Fruit fly (Drosophila melanogaster) whole organism, embryonic: Measurements from ENCODE around the gene Rack1.

Experiments used
- C15 ChIP-seq: fragments of 200-800 bp; sonication (Bioruptor generic); IDR thresholded peaks from 3 replicates; pipeline ENCODE4 v1.3.6; 2022; ENCODE audit warnings: missing biosample characterization, missing genetic modification characterization
- CG11456 ChIP-seq: fragments of 200-800 bp; sonication (Bioruptor generic); IDR thresholded peaks from 3 replicates; pipeline ENCODE4 v1.3.6; 2022; ENCODE audit warnings: missing biosample characterization, missing genetic modification characterization
- CG11504 ChIP-seq: fragments of 200-800 bp; sonication (Bioruptor generic); optimal IDR thresholded peaks from 3 replicates; lab custom pipeline; 2019; ENCODE audit warnings: missing biosample characterization, mild to moderate bottlenecking, missing genetic modification characterization, moderate library complexity
- CG11695 ChIP-seq: fragments of 200-800 bp; sonication (Bioruptor generic); IDR thresholded peaks from 3 replicates; pipeline ENCODE4 v1.3.6; 2022; ENCODE audit warnings: missing biosample characterization, missing genetic modification characterization
- CG11696 ChIP-seq: fragments of 200-800 bp; sonication (Bioruptor generic); IDR thresholded peaks from 2 replicates; pipeline ENCODE4 v1.3.6; 2022; ENCODE audit warnings: missing biosample characterization, missing genetic modification characterization
- CG14014 ChIP-seq: fragments of 200-800 bp; sonication (Bioruptor generic); IDR thresholded peaks from 2 replicates; pipeline ENCODE4 v1.3.6; 2022; ENCODE audit warnings: missing biosample characterization, missing genetic modification characterization
- CG15269 ChIP-seq: fragments of 200-800 bp; sonication (Bioruptor generic); optimal IDR thresholded peaks from 2 replicates; lab custom pipeline; 2018; ENCODE audit warnings: missing biosample characterization, mild to moderate bottlenecking, missing genetic modification characterization, moderate library complexity
- CG1529 ChIP-seq: fragments of 200-800 bp; sonication (Bioruptor generic); optimal IDR thresholded peaks from 3 replicates; lab custom pipeline; 2018; ENCODE audit warnings: missing biosample characterization, missing genetic modification characterization
- CG16863 ChIP-seq: fragments of 200-800 bp; sonication (Bioruptor generic); optimal IDR thresholded peaks from 3 replicates; lab custom pipeline; 2016; ENCODE audit warnings: missing biosample characterization, missing genetic modification characterization
- CG18599 ChIP-seq: fragments of 200-800 bp; sonication (Bioruptor generic); optimal IDR thresholded peaks from 3 replicates; lab custom pipeline; 2017; ENCODE audit warnings: missing biosample characterization, missing genetic modification characterization, mild to moderate bottlenecking, moderate library complexity, missing genetic modification reagents
- CG9817 ChIP-seq: fragments of 200-800 bp; sonication (Bioruptor generic); optimal IDR thresholded peaks from 2 replicates; lab custom pipeline; 2018; ENCODE audit warnings: missing biosample characterization, mild to moderate bottlenecking, missing genetic modification characterization, moderate library complexity
- CkIIα-i1 ChIP-seq: fragments of 200-800 bp; sonication (Bioruptor generic); IDR thresholded peaks from 2 replicates; pipeline ENCODE4 v1.3.6; 2022; ENCODE audit warnings: missing biosample characterization, missing genetic modification characterization
- CoRest ChIP-seq: fragments of 200-800 bp; sonication (Bioruptor generic); optimal IDR thresholded peaks from 3 replicates; lab custom pipeline; 2018; ENCODE audit warnings: missing biosample characterization, mild to moderate bottlenecking, missing genetic modification characterization, moderate library complexity
- Doc2 ChIP-seq: fragments of 200-800 bp; sonication (Bioruptor generic); IDR thresholded peaks from 2 replicates; pipeline ENCODE4 v1.3.6; 2022; ENCODE audit warnings: missing biosample characterization, missing genetic modification characterization
- E2f1 ChIP-seq: fragments of 200-800 bp; sonication (Bioruptor generic); IDR thresholded peaks from 2 replicates; pipeline ENCODE4 v1.3.6; 2022; ENCODE audit warnings: missing biosample characterization, missing genetic modification characterization
- Ets97D ChIP-seq: fragments of 200-800 bp; sonication (Bioruptor generic); optimal IDR thresholded peaks from 3 replicates; lab custom pipeline; 2016; ENCODE audit warnings: missing biosample characterization, missing genetic modification characterization
- Fer1 ChIP-seq: fragments of 200-800 bp; sonication (Bioruptor generic); optimal IDR thresholded peaks from 2 replicates; lab custom pipeline; 2017; ENCODE audit warnings: missing biosample characterization, mild to moderate bottlenecking, missing genetic modification characterization
- Fer3 ChIP-seq: fragments of 200-800 bp; sonication (Bioruptor generic); optimal IDR thresholded peaks from 2 replicates; lab custom pipeline; 2018; ENCODE audit warnings: missing biosample characterization, mild to moderate bottlenecking, missing genetic modification characterization, moderate library complexity
- Hmx ChIP-seq: fragments of 200-800 bp; sonication (Bioruptor generic); optimal IDR thresholded peaks from 2 replicates; lab custom pipeline; 2016; ENCODE audit warnings: missing biosample characterization, missing genetic modification characterization
- Meics ChIP-seq: fragments of 200-800 bp; sonication (Bioruptor generic); optimal IDR thresholded peaks from 2 replicates; lab custom pipeline; 2017; ENCODE audit warnings: missing biosample characterization, mild to moderate bottlenecking, missing genetic modification characterization
- Mrtf ChIP-seq: fragments of 200-800 bp; sonication (Bioruptor generic); IDR thresholded peaks from 3 replicates; pipeline ENCODE4 v1.3.6; 2022; ENCODE audit warnings: missing biosample characterization, missing genetic modification characterization
- Pdp1 ChIP-seq, 2 experiments: fragments of 200-800 bp; sonication (Bioruptor generic); optimal IDR thresholded peaks; 3 replicates each; lab custom pipeline; 2016; ENCODE audit warnings: missing biosample characterization in 2 of 2, missing genetic modification characterization in 2 of 2, mild to moderate bottlenecking in 1 of 2, moderate library complexity in 1 of 2
- Rfx ChIP-seq: fragments of 200-800 bp; sonication (Bioruptor generic); IDR thresholded peaks from 2 replicates; pipeline ENCODE4 v1.3.6; 2022; ENCODE audit warnings: missing biosample characterization, missing genetic modification characterization
- btn ChIP-seq: fragments of 200-800 bp; sonication (Bioruptor generic); optimal IDR thresholded peaks from 2 replicates; lab custom pipeline; 2016; ENCODE audit warnings: missing biosample characterization, missing genetic modification characterization
- caup ChIP-seq: fragments of 200-800 bp; sonication (Bioruptor generic); optimal IDR thresholded peaks from 3 replicates; lab custom pipeline; 2017; ENCODE audit warnings: missing biosample characterization, mild to moderate bottlenecking, missing genetic modification characterization, moderate library complexity; ENCODE audit not compliant: severe bottlenecking
- crc ChIP-seq: fragments of 200-800 bp; sonication (Bioruptor generic); optimal IDR thresholded peaks from 2 replicates; lab custom pipeline; 2016; ENCODE audit warnings: missing biosample characterization, missing genetic modification characterization
- eve ChIP-seq, 2 experiments: fragments of >200 bp; optimal IDR thresholded peaks; 2 replicates each; lab custom pipeline; 2017; ENCODE audit warnings: missing biosample characterization in 2 of 2, missing genetic modification characterization in 2 of 2
- exex ChIP-seq: fragments of 200-800 bp; sonication (Bioruptor generic); optimal IDR thresholded peaks from 4 replicates; lab custom pipeline; 2018; ENCODE audit warnings: missing biosample characterization, mild to moderate bottlenecking, missing genetic modification characterization, moderate library complexity
- gem ChIP-seq: fragments of 200-800 bp; sonication (Bioruptor generic); optimal IDR thresholded peaks from 2 replicates; lab custom pipeline; 2019; ENCODE audit warnings: missing biosample characterization, mild to moderate bottlenecking, missing genetic modification characterization, moderate library complexity
- hth ChIP-seq: fragments of >200 bp; optimal IDR thresholded peaks from 2 replicates; lab custom pipeline; 2017; ENCODE audit warnings: inconsistent platforms
- jumu ChIP-seq: fragments of 200-800 bp; sonication (Bioruptor generic); optimal IDR thresholded peaks from 3 replicates; lab custom pipeline; 2016; ENCODE audit warnings: missing biosample characterization, missing genetic modification characterization
- onecut ChIP-seq: fragments of 200-800 bp; sonication (Bioruptor generic); IDR thresholded peaks from 2 replicates; pipeline ENCODE4 v1.3.6; 2022; ENCODE audit warnings: missing biosample characterization, missing genetic modification characterization
- phol ChIP-seq: fragments of 200-800 bp; sonication (Bioruptor generic); optimal IDR thresholded peaks from 3 replicates; lab custom pipeline; 2018; ENCODE audit warnings: missing biosample characterization, mild to moderate bottlenecking, missing genetic modification characterization, moderate library complexity
- prd ChIP-seq, 3 experiments: fragments of >200 bp in 2 of 3; fragments of 200-800 bp in 1 of 3; sonication (Bioruptor generic) in 1 of 3; optimal IDR thresholded peaks in 2 of 3; IDR thresholded peaks in 1 of 3; 2 replicates in 2 of 3; 3 replicates in 1 of 3; pipeline versions ENCODE4 v1.3.6 to Lab custom; 2017 to 2022; ENCODE audit warnings: missing biosample characterization in 1 of 3, missing genetic modification characterization in 1 of 3
- sens ChIP-seq: fragments of 200-800 bp; sonication (Bioruptor generic); peaks from one replicate; lab custom pipeline; 2016; ENCODE audit warnings: missing biosample characterization, missing genetic modification characterization
- sisA ChIP-seq: fragments of 200-800 bp; sonication (Bioruptor generic); IDR thresholded peaks from 2 replicates; pipeline ENCODE4 v1.3.6; 2022; ENCODE audit warnings: missing biosample characterization, missing genetic modification characterization
- slbo ChIP-seq: fragments of 200-800 bp; sonication (Bioruptor generic); IDR thresholded peaks from 2 replicates; pipeline ENCODE4 v1.3.6; 2022; ENCODE audit warnings: missing biosample characterization, missing genetic modification characterization
- sna ChIP-seq: fragments of 200-800 bp; sonication (Bioruptor generic); IDR thresholded peaks from 2 replicates; pipeline ENCODE4 v1.3.6; 2022; ENCODE audit warnings: missing biosample characterization, missing genetic modification characterization; ENCODE audit not compliant: partially characterized antibody
- tgo ChIP-seq: fragments of 200-800 bp; sonication (Bioruptor generic); IDR thresholded peaks from 3 replicates; pipeline ENCODE4 v1.3.6; 2022; ENCODE audit warnings: missing biosample characterization, missing genetic modification characterization
- tup ChIP-seq: fragments of 200-800 bp; sonication (Bioruptor generic); optimal IDR thresholded peaks from 2 replicates; lab custom pipeline; 2016; ENCODE audit warnings: missing biosample characterization, mild to moderate bottlenecking, missing genetic modification characterization, moderate library complexity
- unpg ChIP-seq: fragments of 200-800 bp; sonication (Bioruptor generic); optimal IDR thresholded peaks from 3 replicates; lab custom pipeline; 2018; ENCODE audit warnings: missing biosample characterization, mild to moderate bottlenecking, missing genetic modification characterization, moderate library complexity
- vvl ChIP-seq: fragments of 200-800 bp; sonication (Bioruptor generic); IDR thresholded peaks from 2 replicates; pipeline ENCODE4 v1.3.6; 2022; ENCODE audit warnings: missing biosample characterization, missing genetic modification characterization
- yki ChIP-seq: fragments of >200 bp; optimal IDR thresholded peaks from 3 replicates; lab custom pipeline; 2018

Gene Rack1

DNA sequence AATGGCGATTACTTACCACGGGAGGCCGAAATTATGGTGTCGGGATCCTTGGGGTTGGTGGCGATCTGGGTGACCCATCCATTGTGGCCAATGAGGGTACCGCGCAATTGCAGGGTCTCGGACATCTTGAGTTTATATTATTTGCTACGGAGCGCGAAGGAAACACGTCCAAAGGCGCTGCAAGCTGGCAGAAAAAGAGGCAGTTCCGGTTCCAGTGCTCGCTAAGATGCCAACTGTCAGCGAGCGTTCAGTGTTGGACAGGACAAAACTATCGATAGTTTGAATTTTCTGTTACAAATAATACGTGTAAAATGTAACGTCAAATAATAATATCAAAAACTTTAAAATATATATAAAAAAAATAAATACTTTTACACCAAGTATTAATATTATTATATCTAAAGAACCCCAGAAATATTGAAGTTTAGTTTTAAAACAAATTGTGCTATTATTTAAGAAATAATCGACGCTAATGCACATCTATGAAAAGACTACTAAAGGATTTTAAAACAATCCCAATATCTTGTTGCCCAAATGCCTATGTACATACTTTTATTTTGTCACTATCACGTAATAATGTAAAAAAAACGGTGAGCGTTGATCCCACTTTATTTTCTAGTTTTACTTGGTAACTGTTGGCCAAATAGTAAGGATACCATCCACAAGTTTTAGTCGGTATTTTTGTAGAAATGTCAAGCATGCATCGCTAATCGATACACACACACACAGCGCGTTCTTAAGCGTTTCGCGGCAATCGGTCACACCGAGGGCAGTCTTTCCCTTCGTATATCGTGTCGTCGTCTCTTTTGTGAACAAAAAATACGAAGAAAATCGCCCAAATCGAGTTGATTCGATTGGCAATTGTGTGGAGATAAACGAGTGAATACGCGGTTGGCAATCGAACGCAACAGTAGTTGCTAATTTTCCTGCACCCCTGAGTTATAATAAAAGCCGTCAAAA, at the start of gene Rack1, which contains the start of gene mts (continued):
- no peak for TF ChIP-seq eve (GFP tag; optimal IDR thresholded peaks at IDR 0.05; lab: Kevin White, UChicago)
- peak; percentile 16; the same call in 1 of the 3 replicates for TF ChIP-seq Mrtf (GFP tag; lab: Robert Waterston, UW)
- no peak for TF ChIP-seq yki (lab: Kevin White, UChicago)
- peak; percentile 77 for TF ChIP-seq phol
- no peak for TF ChIP-seq Hmx (GFP tag; lab: Kevin White, UChicago)
- TF ChIP-seq CG16863 (GFP tag; lab: Kevin White, UChicago): peak; percentile 67
- peak; percentile 32; the same call in 1 of the 2 replicates for TF ChIP-seq sna
- 0 out of 3 replicates have a peak, but pooled peaks have one; percentile 24 for TF ChIP-seq C15 (GFP tag; lab: Robert Waterston, UW)
- no peak for TF ChIP-seq Doc2 (GFP tag; lab: Robert Waterston, UW)
- TF ChIP-seq, all 482 proteins: peak for 418

- TF ChIP-seq btn (GFP tag; lab: Kevin White, UChicago): no peak
- 0 out of 2 replicates have a peak, but pooled peaks have one; percentile 8 for TF ChIP-seq Rfx (GFP tag; lab: Robert Waterston, UW)
- TF ChIP-seq sens (GFP tag; lab: Kevin White, UChicago): peak; percentile 54
- peak in 1 of 2 experiments; percentile 77 for TF ChIP-seq Pdp1 (GFP tag; optimal IDR thresholded peaks at IDR 0.05; lab: Kevin White, UChicago)
Observed at dm6 chr2L:7876520-7877232, 49.6 kb upstream of the Rack1 start.

- TF ChIP-seq CG15269 (tag; lab: Kevin White, UChicago) (peak; percentile 15), exex (no peak), CoRest (tag; lab: Kevin White, UChicago) (peak; percentile 2), gem (peak; percentile 43), Meics (GFP tag; lab: Kevin White, UChicago) (peak; percentile 28), CG11696 (GFP tag; lab: Robert Waterston, UW) (0 out of 2 replicates have a peak, but pooled peaks have one; percentile 22), Fer3 (tag; lab: Kevin White, UChicago) (peak; percentile 9), CG11504 (peak; percentile 8), tgo (GFP tag; lab: Robert Waterston, UW) (0 out of 3 replicates have a peak, but pooled peaks have one; percentile 19), onecut (GFP tag; lab: Robert Waterston, UW) (0 out of 2 replicates have a peak, but pooled peaks have one; percentile 13), tup (no peak), CG18599 (GFP tag; lab: Kevin White, UChicago) (peak; percentile 5), Fer1 (GFP tag; lab: Kevin White, UChicago) (no peak), CG11456 (0 out of 3 replicates have a peak, but pooled peaks have one; percentile 6), jumu (GFP tag; lab: Kevin White, UChicago) (no peak), sisA (0 out of 2 replicates have a peak, but pooled peaks have one; percentile 14), CG11695 (GFP tag; lab: Robert Waterston, UW) (peak; percentile 62; the same call in 2 of the 3 replicates), Ets97D (GFP tag; lab: Kevin White, UChicago) (no peak), vvl (GFP tag; lab: Robert Waterston, UW) (no peak), CkIIα-i1 (GFP tag; lab: Robert Waterston, UW) (no peak), crc (GFP tag; lab: Kevin White, UChicago) (no peak), slbo (peak; percentile 47; the same call in 1 of the 2 replicates), CG9817 (tag; lab: Kevin White, UChicago) (peak; percentile 1), hth (lab: Kevin White, UChicago) (no peak), CG14014 (GFP tag; lab: Robert Waterston, UW) (0 out of 2 replicates have a peak, but pooled peaks have one; percentile 34), unpg (GFP tag; lab: Kevin White, UChicago) (peak; percentile 24), caup (GFP tag; lab: Kevin White, UChicago) (peak; percentile 26), Rfx (GFP tag; lab: Robert Waterston, UW) (peak; percentile 78), CG1529 (GFP tag; lab: Kevin White, UChicago) (no peak), E2f1 (0 out of 2 replicates have a peak, but pooled peaks have one; percentile 11), prd (optimal IDR thresholded peaks at IDR 0.05; lab: Kevin White, UChicago) (no peak), prd (GFP tag; IDR thresholded peaks at IDR 0.05; lab: Robert Waterston, UW) (0 out of 3 replicates have a peak, but pooled peaks have one; percentile 48)
Observed at dm6 chr2L:7875676-7876075, 48.6 kb upstream of the Rack1 start.
